Fruit fly (Drosophila melanogaster): ENCODE data around the gene wrm1.

The wrm1 gene

dm6 chr3L:7369543-7369942, 34.5 kb upstream of the wrm1 start, which contains the start of gene akirin:
TSS of gene akirin (plus strand) at chr3L:7369843.
- TF ChIP-seq CG9948 (tag; optimal IDR thresholded peaks at IDR 0.05) (no peak), CG32121 (GFP tag; IDR thresholded peaks at IDR 0.05) (no peak), CG13204 (GFP tag; optimal IDR thresholded peaks at IDR 0.05) (no peak), rn (GFP tag; IDR thresholded peaks at IDR 0.05) (no peak), CG10348 (GFP tag; IDR thresholded peaks at IDR 0.05) (no peak), Snoo (tag; optimal IDR thresholded peaks at IDR 0.05) (no peak), CG17806 (tag; optimal IDR thresholded peaks at IDR 0.05) (no peak), CG8159 (tag; optimal IDR thresholded peaks at IDR 0.05) (no peak), CG8301 (tag; optimal IDR thresholded peaks at IDR 0.05) (no peak), EcR (GFP tag; optimal IDR thresholded peaks at IDR 0.05) (no peak), CG15710 (tag; optimal IDR thresholded peaks at IDR 0.05) (no peak), Ets98B (GFP tag; IDR thresholded peaks at IDR 0.05) (no peak), CG4496 (GFP tag; IDR thresholded peaks at IDR 0.05) (no peak), gl (tag; optimal IDR thresholded peaks at IDR 0.05) (no peak), Pif1B (GFP tag; optimal IDR thresholded peaks at IDR 0.05) (no peak), D1 (tag; optimal IDR thresholded peaks at IDR 0.05) (no peak)

DNA sequence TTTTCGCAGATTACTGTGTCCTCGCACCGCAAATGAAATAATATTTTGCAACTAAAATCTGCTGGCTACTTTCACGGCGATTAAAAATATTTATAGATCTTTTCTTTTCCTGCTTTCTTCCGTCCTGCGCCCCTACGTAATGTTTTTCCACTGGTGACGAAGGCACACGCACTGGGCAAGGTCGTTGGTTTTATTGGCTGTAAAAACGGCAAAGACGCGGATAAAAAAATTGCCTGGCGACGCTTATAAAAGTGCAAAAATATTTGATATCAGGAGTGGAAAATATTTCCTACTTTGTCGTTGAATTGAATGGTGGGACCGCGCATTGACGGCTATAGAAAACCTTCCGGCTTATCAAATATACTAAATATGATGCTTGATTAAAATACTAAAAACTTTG, 33.9 kb upstream of the wrm1 start, which contains the start of gene Sh3beta:
Gene Sh3beta, minus strand, starts transcription at position 327 of the 400 bp plus-strand sequence.
- TF ChIP-seq CG8301 (tag; optimal IDR thresholded peaks at IDR 0.05), result no peak
- no peak for TF ChIP-seq Pif1A (GFP tag; optimal IDR thresholded peaks at IDR 0.05)
- no peak for TF ChIP-seq rn (GFP tag; IDR thresholded peaks at IDR 0.05)
- no peak for TF ChIP-seq CG10348 (GFP tag; IDR thresholded peaks at IDR 0.05)
- no peak for TF ChIP-seq CG9948 (tag; optimal IDR thresholded peaks at IDR 0.05)
- no peak for TF ChIP-seq D1 (tag; optimal IDR thresholded peaks at IDR 0.05)
- TF ChIP-seq Ets98B (GFP tag; IDR thresholded peaks at IDR 0.05), result no peak

DNA sequence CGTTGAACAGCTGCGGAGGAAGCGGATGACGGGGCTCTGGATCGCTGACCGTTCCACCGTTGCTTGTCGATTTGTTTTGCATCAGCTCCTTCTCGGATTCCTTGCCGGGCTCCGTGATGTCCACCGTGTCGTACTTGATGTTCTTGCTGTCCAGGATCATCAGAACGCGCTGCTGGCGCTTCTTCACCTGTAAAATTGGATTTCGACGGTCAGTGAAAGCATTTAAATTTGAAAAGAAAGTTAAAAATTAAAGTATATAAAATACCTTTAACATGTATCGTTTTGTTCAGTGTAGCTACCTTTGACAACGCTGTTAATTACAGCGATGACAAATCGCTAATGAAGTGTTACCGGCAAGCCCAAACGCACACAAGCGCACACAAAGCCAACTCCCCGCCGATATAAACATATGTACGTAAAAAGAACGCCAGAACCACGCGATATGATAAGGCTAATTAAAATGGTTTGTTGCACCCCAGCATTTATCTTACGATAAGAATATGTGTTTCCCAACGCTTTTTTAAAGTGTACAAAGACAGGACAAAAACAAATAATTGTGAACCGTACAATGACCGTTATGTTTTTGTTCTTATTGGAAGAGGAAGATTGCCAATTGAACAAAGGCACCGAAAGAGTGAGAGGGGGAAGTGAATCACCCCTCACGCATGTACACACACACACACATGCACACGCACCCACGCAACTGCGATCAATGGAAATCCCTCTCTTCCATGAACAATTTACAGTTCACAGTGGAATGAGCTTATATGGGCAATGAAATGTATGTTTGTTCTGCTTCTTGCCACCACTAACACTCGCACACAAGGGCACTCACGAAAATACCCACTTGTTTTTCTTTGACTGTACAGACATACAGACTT, 33.0 kb upstream of the wrm1 start:
- TF ChIP-seq CG10348 (GFP tag; IDR thresholded peaks at IDR 0.05), result no peak
- TF ChIP-seq Ets98B (GFP tag; IDR thresholded peaks at IDR 0.05), result no peak
- peak; percentile 33 for TF ChIP-seq CG8301 (tag; optimal IDR thresholded peaks at IDR 0.05)
- TF ChIP-seq CG17806 (tag; optimal IDR thresholded peaks at IDR 0.05), result no peak
- TF ChIP-seq Pif1B (GFP tag; optimal IDR thresholded peaks at IDR 0.05), result peak; percentile 18
- no peak for TF ChIP-seq rn (GFP tag; IDR thresholded peaks at IDR 0.05)
- TF ChIP-seq Pif1A (GFP tag; optimal IDR thresholded peaks at IDR 0.05), result peak; percentile 18
- TF ChIP-seq EcR (GFP tag; optimal IDR thresholded peaks at IDR 0.05), result peak; percentile 93
- TF ChIP-seq CG8159 (tag; optimal IDR thresholded peaks at IDR 0.05), result peak; percentile 41
- TF ChIP-seq CG32121 (GFP tag; IDR thresholded peaks at IDR 0.05), result peak; percentile 43; the same call in 1 of the 2 replicates
- peak; percentile 16 for TF ChIP-seq Snoo (tag; optimal IDR thresholded peaks at IDR 0.05)
- peak; percentile 60; the same call in 2 of the 3 replicates for TF ChIP-seq CG4496 (GFP tag; IDR thresholded peaks at IDR 0.05)

- no peak for TF ChIP-seq CG4496 (GFP tag; IDR thresholded peaks at IDR 0.05)
- TF ChIP-seq Pif1A (GFP tag; optimal IDR thresholded peaks at IDR 0.05), result no peak
These were observed 29.8 kb upstream of the wrm1 start for dm6 chr3L:7364717-7365278.

- TF ChIP-seq CG10348 (GFP tag; IDR thresholded peaks at IDR 0.05), result no peak
- TF ChIP-seq rn (GFP tag; IDR thresholded peaks at IDR 0.05), result no peak
- TF ChIP-seq gl (tag; optimal IDR thresholded peaks at IDR 0.05), result peak; percentile 4
- TF ChIP-seq CG34367 (tag; optimal IDR thresholded peaks at IDR 0.05), result no peak
- no peak for TF ChIP-seq EcR (GFP tag; optimal IDR thresholded peaks at IDR 0.05)
- TF ChIP-seq CG32121 (GFP tag; IDR thresholded peaks at IDR 0.05), result no peak
- peak; percentile 83 for TF ChIP-seq CG12605 (GFP tag; IDR thresholded peaks at IDR 0.05)
- TF ChIP-seq fd96Ca (GFP tag; IDR thresholded peaks at IDR 0.05), result peak; percentile 79; the same call in 2 of the 3 replicates
- TF ChIP-seq CG8301 (tag; optimal IDR thresholded peaks at IDR 0.05), result peak; percentile 26
- no peak for TF ChIP-seq CG17806 (tag; optimal IDR thresholded peaks at IDR 0.05)
- no peak for TF ChIP-seq CG15710 (tag; optimal IDR thresholded peaks at IDR 0.05)
- no peak for TF ChIP-seq CG13204 (GFP tag; optimal IDR thresholded peaks at IDR 0.05)
- TF ChIP-seq CG8159 (tag; optimal IDR thresholded peaks at IDR 0.05), result no peak
- TF ChIP-seq Pif1A (GFP tag; optimal IDR thresholded peaks at IDR 0.05), result peak; percentile 75
- no peak for TF ChIP-seq D1 (tag; optimal IDR thresholded peaks at IDR 0.05)
- TF ChIP-seq CG14655 (GFP tag; optimal IDR thresholded peaks at IDR 0.05), result no peak
- peak; percentile 16 for TF ChIP-seq CG9948 (tag; optimal IDR thresholded peaks at IDR 0.05)
- TF ChIP-seq CG4496 (GFP tag; IDR thresholded peaks at IDR 0.05), result peak; percentile 81
- TF ChIP-seq Pif1B (GFP tag; optimal IDR thresholded peaks at IDR 0.05), result peak; percentile 61
- peak; percentile 94 for TF ChIP-seq Ets98B (GFP tag; IDR thresholded peaks at IDR 0.05)
- TF ChIP-seq Snoo (tag; optimal IDR thresholded peaks at IDR 0.05), result no peak
These were observed 26.1 kb upstream of the wrm1 start for dm6 chr3L:7361095-7361522.

DNA sequence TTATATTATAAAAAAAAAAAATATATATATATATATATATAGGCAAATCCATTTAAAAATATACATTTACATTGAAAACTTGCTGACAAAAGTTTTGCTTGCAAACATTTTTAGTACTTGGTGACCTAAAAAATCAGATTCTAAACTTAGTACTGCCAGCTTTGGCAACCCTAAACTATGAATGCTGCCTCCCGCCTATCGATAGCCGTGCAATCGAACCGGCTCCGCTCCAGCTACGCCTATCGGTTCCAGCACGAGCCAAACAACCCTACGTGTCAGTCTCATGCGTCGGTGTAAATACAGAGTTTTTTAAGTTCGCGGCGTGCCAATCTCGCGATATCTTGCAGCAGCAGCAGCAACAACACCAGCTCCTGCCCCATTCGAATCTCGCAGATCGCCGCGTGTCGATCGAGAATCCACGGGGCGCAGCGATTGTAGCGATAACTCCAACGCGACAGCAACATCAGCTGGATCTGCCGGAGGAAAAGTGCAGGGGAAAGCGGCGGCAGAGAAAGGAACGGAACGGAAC, 25.4 kb upstream of the wrm1 start, which contains the start of gene Sec63:
Gene Sec63, plus strand, starts transcription at position 238 of the 529 bp plus-strand sequence.
- TF ChIP-seq CG13204 (GFP tag; optimal IDR thresholded peaks at IDR 0.05) (peak; percentile 11), D1 (tag; optimal IDR thresholded peaks at IDR 0.05) (no peak), CG4496 (GFP tag; IDR thresholded peaks at IDR 0.05) (peak; percentile 26; the same call in 2 of the 3 replicates), CG15710 (tag; optimal IDR thresholded peaks at IDR 0.05) (no peak), Ets98B (GFP tag; IDR thresholded peaks at IDR 0.05) (peak; percentile 38), CG17806 (tag; optimal IDR thresholded peaks at IDR 0.05) (no peak)
